Fruit fly (Drosophila melanogaster): Measurements from ENCODE around the gene RpS26.

Gene RpS26

dm6 chr2L:18467464-18467863 lies 24.4 kb upstream of the RpS26 start:
- peak; percentile 67 for TF ChIP-seq psq (GFP tag; optimal IDR thresholded peaks at IDR 0.05)
- TF ChIP-seq sage (GFP tag; optimal IDR thresholded peaks at IDR 0.05): no peak
- peak in 1 of 2 experiments; percentile 16 for TF ChIP-seq dl (GFP tag; optimal IDR thresholded peaks at IDR 0.05; ENCODE audit: insufficient read depth in 1 of 2, partially characterized antibody in 2 of 2)
- peak; percentile 26 for TF ChIP-seq CrebA (GFP tag; optimal IDR thresholded peaks at IDR 0.05; ENCODE audit: borderline replicate concordance)
- peak; percentile 10 for TF ChIP-seq Dif (GFP tag; optimal IDR thresholded peaks at IDR 0.05; ENCODE audit: partially characterized antibody)

- TF ChIP-seq Dfd (GFP tag; optimal IDR thresholded peaks at IDR 0.05) (no peak), Hnf4 (GFP tag; optimal IDR thresholded peaks at IDR 0.05) (no peak), Sp1 (GFP tag; optimal IDR thresholded peaks at IDR 0.05) (no peak), ey (GFP tag; optimal IDR thresholded peaks at IDR 0.05) (no peak), dmrt93B (GFP tag; optimal IDR thresholded peaks at IDR 0.05) (no peak), h (GFP tag; optimal IDR thresholded peaks at IDR 0.05) (no peak), usp (GFP tag; optimal IDR thresholded peaks at IDR 0.05) (no peak), CrebA (GFP tag; optimal IDR thresholded peaks at IDR 0.05; ENCODE audit: borderline replicate concordance) (no peak), HLH106 (tag; optimal IDR thresholded peaks at IDR 0.05) (no peak), CG32264 (GFP tag; optimal IDR thresholded peaks at IDR 0.05) (no peak), GATAd (GFP tag; optimal IDR thresholded peaks at IDR 0.05) (no peak), foxo (GFP tag; optimal IDR thresholded peaks at IDR 0.05) (no peak), dsf (GFP tag; optimal IDR thresholded peaks at IDR 0.05; ENCODE audit: borderline replicate concordance) (no peak), woc (GFP tag; optimal IDR thresholded peaks at IDR 0.05) (no peak), tai (GFP tag; optimal IDR thresholded peaks at IDR 0.05) (no peak), N (GFP tag; optimal IDR thresholded peaks at IDR 0.05) (no peak), sage (GFP tag; optimal IDR thresholded peaks at IDR 0.05) (no peak), OdsH (GFP tag; optimal IDR thresholded peaks at IDR 0.05) (no peak), CG9705 (GFP tag; optimal IDR thresholded peaks at IDR 0.05) (no peak)
These were observed 23.6 kb upstream of the RpS26 start for dm6 chr2L:18466669-18467068.

dm6 chr2L:18466202-18466591 lies 23.1 kb upstream of the RpS26 start:
- no peak for TF ChIP-seq CrebA (GFP tag; optimal IDR thresholded peaks at IDR 0.05; ENCODE audit: borderline replicate concordance)
- TF ChIP-seq dsf (GFP tag; optimal IDR thresholded peaks at IDR 0.05; ENCODE audit: borderline replicate concordance): no peak
- no peak for TF ChIP-seq Hr83 (GFP tag; optimal IDR thresholded peaks at IDR 0.05; ENCODE audit: poor library complexity, severe bottlenecking)
- TF ChIP-seq Hnf4 (GFP tag; optimal IDR thresholded peaks at IDR 0.05): no peak
- TF ChIP-seq rgr (GFP tag; optimal IDR thresholded peaks at IDR 0.05): peak; percentile 8
- TF ChIP-seq tai (GFP tag; optimal IDR thresholded peaks at IDR 0.05): no peak
- TF ChIP-seq Mio (GFP tag; optimal IDR thresholded peaks at IDR 0.05): no peak
- TF ChIP-seq lola (GFP tag; optimal IDR thresholded peaks at IDR 0.05): no peak
- no peak for TF ChIP-seq CG32264 (GFP tag; optimal IDR thresholded peaks at IDR 0.05)
- TF ChIP-seq ey (GFP tag; optimal IDR thresholded peaks at IDR 0.05): peak; percentile 11
- TF ChIP-seq h (GFP tag; optimal IDR thresholded peaks at IDR 0.05): peak; percentile 23
- peak; percentile 53 for TF ChIP-seq fru (GFP tag; optimal IDR thresholded peaks at IDR 0.05)
- TF ChIP-seq pan (optimal IDR thresholded peaks at IDR 0.05): no peak
- no peak for TF ChIP-seq GATAd (GFP tag; optimal IDR thresholded peaks at IDR 0.05)
- TF ChIP-seq Myc (optimal IDR thresholded peaks at IDR 0.05): no peak
- no peak for TF ChIP-seq sv (GFP tag; optimal IDR thresholded peaks at IDR 0.05)
- TF ChIP-seq Abd-B (GFP tag; optimal IDR thresholded peaks at IDR 0.05): no peak
- TF ChIP-seq woc (GFP tag; optimal IDR thresholded peaks at IDR 0.05): no peak
- TF ChIP-seq dl (GFP tag; optimal IDR thresholded peaks at IDR 0.05; ENCODE audit: insufficient read depth in 1 of 2, partially characterized antibody in 2 of 2): no peak
- peak; percentile 41 for TF ChIP-seq OdsH (GFP tag; optimal IDR thresholded peaks at IDR 0.05)
- no peak for TF ChIP-seq psq (GFP tag; optimal IDR thresholded peaks at IDR 0.05)
- no peak for TF ChIP-seq br (GFP tag; optimal IDR thresholded peaks at IDR 0.05)
- peak in 1 of 2 experiments; percentile 58 for TF ChIP-seq foxo (GFP tag; optimal IDR thresholded peaks at IDR 0.05)
- peak; percentile 70 for TF ChIP-seq Sp1 (GFP tag; optimal IDR thresholded peaks at IDR 0.05)
- no peak for TF ChIP-seq sage (GFP tag; optimal IDR thresholded peaks at IDR 0.05)
- no peak for TF ChIP-seq brk (GFP tag; optimal IDR thresholded peaks at IDR 0.05)
- TF ChIP-seq N (GFP tag; optimal IDR thresholded peaks at IDR 0.05): no peak
- TF ChIP-seq Dif (GFP tag; optimal IDR thresholded peaks at IDR 0.05; ENCODE audit: partially characterized antibody): no peak
- TF ChIP-seq CG9705 (GFP tag; optimal IDR thresholded peaks at IDR 0.05): peak; percentile 22
- peak; percentile 39 for TF ChIP-seq dmrt93B (GFP tag; optimal IDR thresholded peaks at IDR 0.05)
- no peak for TF ChIP-seq Rel (GFP tag; optimal IDR thresholded peaks at IDR 0.05)
- TF ChIP-seq Rel (tag; optimal IDR thresholded peaks at IDR 0.05): peak; percentile 86
- peak; percentile 68 for TF ChIP-seq HLH106 (tag; optimal IDR thresholded peaks at IDR 0.05)
- no peak for TF ChIP-seq usp (GFP tag; optimal IDR thresholded peaks at IDR 0.05)
- TF ChIP-seq Jra (GFP tag; optimal IDR thresholded peaks at IDR 0.05): no peak

All from whole organism, wandering third instar larva.